Worm (Caenorhabditis elegans): Measurements from ENCODE around the gene ZK673.4.
A peak's percentile ranks its signal among the peaks of the same experiment; 100 is the strongest.

ZK673.4 gene

DNA sequence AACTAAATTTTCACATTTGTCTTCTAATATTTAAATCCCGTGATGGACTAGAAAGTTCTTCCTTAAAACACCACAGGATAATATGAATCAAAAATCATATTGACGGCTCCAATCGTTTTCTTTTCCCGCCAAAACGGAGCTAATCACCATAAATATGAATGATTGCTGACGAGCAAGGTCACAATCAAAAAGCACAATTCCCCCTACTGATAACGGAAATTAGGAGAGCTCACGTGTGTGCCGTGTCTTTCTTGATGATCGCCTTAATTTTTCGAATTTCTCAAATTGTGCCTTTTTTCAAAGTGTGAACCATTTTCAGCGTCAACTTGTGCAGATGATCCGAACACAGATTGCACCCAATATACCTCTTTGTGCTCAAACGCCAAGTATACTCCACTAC is 8.8 kb upstream of the ZK673.4 start (continued):
- TF ChIP-seq nhr-237 (tag; optimal IDR thresholded peaks at IDR 0.05) (no peak), F26F4.8 (GFP tag; conservative IDR thresholded peaks at IDR 0.05) (no peak), hlh-11 (tag; optimal IDR thresholded peaks at IDR 0.05) (peak; percentile 56), Y5F2A.4 (GFP tag; optimal IDR thresholded peaks at IDR 0.05) (no peak), ZK337.2 (GFP tag; IDR thresholded peaks at IDR 0.05) (no peak), ceh-20 (GFP tag; IDR thresholded peaks at IDR 0.05) (no peak), nhr-28 (tag; optimal IDR thresholded peaks at IDR 0.05) (peak; percentile 62), lim-7 (GFP tag; IDR thresholded peaks at IDR 0.05) (no peak), T20F7.1 (GFP tag; optimal IDR thresholded peaks at IDR 0.05) (no peak), gei-8 (GFP tag; optimal IDR thresholded peaks at IDR 0.05) (no peak), nhr-76 (tag; optimal IDR thresholded peaks at IDR 0.05) (no peak), daf-16 (GFP tag; optimal IDR thresholded peaks at IDR 0.05) (no peak), daf-16 (tag; optimal IDR thresholded peaks at IDR 0.05) (peak; percentile 46), lin-13 (GFP tag; optimal IDR thresholded peaks at IDR 0.05) (no peak), dmd-6 (GFP tag; IDR thresholded peaks at IDR 0.05) (peak; percentile 83)

ce11 chrII:10444971-10445707 is 7.6 kb upstream of the ZK673.4 start:
- TF ChIP-seq mxl-2 (GFP tag; conservative IDR thresholded peaks at IDR 0.05) (no peak), hlh-30 (tag; optimal IDR thresholded peaks at IDR 0.05; ENCODE audit: insufficient read depth) (peak; percentile 23), aly-2 (tag; optimal IDR thresholded peaks at IDR 0.05) (no peak), hmg-1.1 (GFP tag; IDR thresholded peaks at IDR 0.05) (no peak), T20F7.1 (GFP tag; optimal IDR thresholded peaks at IDR 0.05) (peak; percentile 36), ztf-11 (tag; optimal IDR thresholded peaks at IDR 0.05) (no peak), ceh-28 (tag; optimal IDR thresholded peaks at IDR 0.05) (no peak), lsy-2 (tag; optimal IDR thresholded peaks at IDR 0.05) (peak in 1 of 2 experiments; percentile 80), nhr-48 (tag; optimal IDR thresholded peaks at IDR 0.05) (no peak), daf-16 (GFP tag; optimal IDR thresholded peaks at IDR 0.05) (peak in 1 of 2 experiments; percentile 97), daf-16 (tag; optimal IDR thresholded peaks at IDR 0.05) (peak; percentile 1), unc-62 (GFP tag; optimal IDR thresholded peaks at IDR 0.05 in 1 of 2) (no peak), unc-62 (tag; optimal IDR thresholded peaks at IDR 0.05) (no peak), dpl-1 (GFP tag; optimal IDR thresholded peaks at IDR 0.05) (no peak), aha-1 (tag) (peak; percentile 71), hlh-11 (tag; optimal IDR thresholded peaks at IDR 0.05) (peak; percentile 35), daf-8 (GFP tag; IDR thresholded peaks at IDR 0.05) (no peak)

ce11 chrII:10445738-10446137 is 7.0 kb upstream of the ZK673.4 start:
- TF ChIP-seq dmd-6 (GFP tag; IDR thresholded peaks at IDR 0.05) = peak; percentile 38; the same call in 1 of the 2 replicates
- TF ChIP-seq dpl-1 (GFP tag; optimal IDR thresholded peaks at IDR 0.05) = peak; percentile 17
- peak; percentile 66 for TF ChIP-seq mxl-3 (GFP tag; optimal IDR thresholded peaks at IDR 0.05)
- peak; percentile 49 for TF ChIP-seq hlh-30 (tag; optimal IDR thresholded peaks at IDR 0.05; ENCODE audit: insufficient read depth)
- peak; percentile 3 for TF ChIP-seq mep-1 (tag; optimal IDR thresholded peaks at IDR 0.05)
- TF ChIP-seq tra-1 (GFP tag; IDR thresholded peaks at IDR 0.05) = peak; percentile 52; the same call in 1 of the 2 replicates
- no peak for TF ChIP-seq T20F7.1 (GFP tag; optimal IDR thresholded peaks at IDR 0.05)
- peak; percentile 44 for TF ChIP-seq mes-2 (tag; optimal IDR thresholded peaks at IDR 0.05; ENCODE audit: poor library complexity, severe bottlenecking)
- peak; percentile 83 for TF ChIP-seq aha-1 (tag)
- no peak for TF ChIP-seq pqm-1 (tag; optimal IDR thresholded peaks at IDR 0.05)
- TF ChIP-seq rbr-2 (tag; optimal IDR thresholded peaks at IDR 0.05) = peak; percentile 33
- no peak for TF ChIP-seq spr-3 (GFP tag; optimal IDR thresholded peaks at IDR 0.05)
- TF ChIP-seq hif-1 (tag; optimal IDR thresholded peaks at IDR 0.05) = peak in 1 of 2 experiments; percentile 30
- peak; percentile 51 to 67 for TF ChIP-seq mdl-1 (tag; optimal IDR thresholded peaks at IDR 0.05)
- TF ChIP-seq ama-1 (optimal IDR thresholded peaks at IDR 0.05) = peak; percentile 23
- TF ChIP-seq nhr-11 (tag; optimal IDR thresholded peaks at IDR 0.05) = peak; percentile 75
- TF ChIP-seq vab-7 (GFP tag; IDR thresholded peaks at IDR 0.05) = no peak
- TF ChIP-seq pha-4 (GFP tag; IDR thresholded peaks at IDR 0.05) = no peak
- TF ChIP-seq pha-4 (tag; optimal IDR thresholded peaks at IDR 0.05) = peak; percentile 8
- TF ChIP-seq hmg-1.1 (GFP tag; IDR thresholded peaks at IDR 0.05) = peak; percentile 64
- no peak for TF ChIP-seq daf-16 (GFP tag; optimal IDR thresholded peaks at IDR 0.05)
- TF ChIP-seq daf-16 (tag; optimal IDR thresholded peaks at IDR 0.05) = peak; percentile 27
- peak; percentile 77 for TF ChIP-seq nhr-28 (tag; optimal IDR thresholded peaks at IDR 0.05)
- TF ChIP-seq daf-8 (GFP tag; IDR thresholded peaks at IDR 0.05) = no peak
- TF ChIP-seq hlh-11 (tag; optimal IDR thresholded peaks at IDR 0.05) = peak; percentile 28
